Worm (Caenorhabditis elegans): Measurements from ENCODE around the gene C13G5.2.

C13G5.2 gene

ce11 chrIII:8630833-8631232 lies 12.6 kb upstream of the C13G5.2 start, which contains the start of gene dnj-10 (continued):
- TF ChIP-seq madf-8 (GFP tag; conservative IDR thresholded peaks at IDR 0.05) (no peak), efl-1 (GFP tag; optimal IDR thresholded peaks at IDR 0.05) (peak; percentile 24)

DNA sequence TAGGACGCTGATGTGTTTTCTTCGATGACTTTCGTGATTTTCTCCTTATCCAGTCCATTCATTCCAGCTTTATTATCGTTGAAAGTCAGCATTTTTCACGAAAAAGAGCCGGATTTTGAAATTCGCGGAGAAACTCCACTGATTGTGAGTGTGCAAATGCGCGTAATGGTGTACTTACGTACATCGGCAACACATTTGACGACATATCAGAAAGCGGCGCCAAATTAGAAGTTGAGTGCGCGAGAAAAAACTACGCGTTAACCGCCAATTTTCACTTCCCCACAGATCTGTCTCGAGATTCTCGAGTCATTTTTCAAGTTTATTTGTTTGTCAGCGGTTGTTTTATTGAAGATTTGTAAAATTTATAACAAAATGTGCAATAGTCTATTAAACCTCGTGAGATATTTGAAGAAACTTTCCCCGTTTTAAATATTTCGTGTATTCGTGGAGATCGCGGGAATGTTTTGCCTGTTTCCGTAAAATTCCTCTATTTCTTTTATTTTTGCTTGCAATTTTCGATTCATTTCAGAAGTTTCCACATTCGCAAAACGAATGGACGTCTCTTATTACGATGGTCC lies 10.2 kb upstream of the C13G5.2 start, which contains the start of the genes polk-1 and gpr-1:
TSS of gene polk-1 (minus strand) at position 186 of the 578 bp plus-strand sequence.
TSS of gene gpr-1 (plus strand) at position 528 of the 578 bp plus-strand sequence.
- no peak for TF ChIP-seq athp-1 (tag; optimal IDR thresholded peaks at IDR 0.05)
- no peak for TF ChIP-seq attf-5 (GFP tag; optimal IDR thresholded peaks at IDR 0.05)
- no peak for TF ChIP-seq F55B11.4 (tag; optimal IDR thresholded peaks at IDR 0.05; ENCODE audit: borderline replicate concordance, insufficient read depth)
- no peak for TF ChIP-seq ceh-40 (GFP tag; IDR thresholded peaks at IDR 0.05)
- TF ChIP-seq hsf-1 (GFP tag; IDR thresholded peaks at IDR 0.05): peak; percentile 78
- TF ChIP-seq ceh-100 (GFP tag; IDR thresholded peaks at IDR 0.05): no peak
- TF ChIP-seq madf-3 (GFP tag; IDR thresholded peaks at IDR 0.05): peak; percentile 81
- peak; percentile 70 for TF ChIP-seq xnd-1 (tag; optimal IDR thresholded peaks at IDR 0.05)
- TF ChIP-seq lin-35 (GFP tag; optimal IDR thresholded peaks at IDR 0.05): peak in 1 of 3 experiments; percentile 65
- TF ChIP-seq lir-1 (GFP tag; conservative IDR thresholded peaks at IDR 0.05): no peak
- TF ChIP-seq nhr-27 (tag; optimal IDR thresholded peaks at IDR 0.05): no peak
- no peak for TF ChIP-seq B0019.2 (GFP tag; conservative IDR thresholded peaks at IDR 0.05)
- no peak for TF ChIP-seq nfya-1 (tag; optimal IDR thresholded peaks at IDR 0.05; ENCODE audit: borderline replicate concordance, insufficient read depth)
- TF ChIP-seq zfh-2 (GFP tag; conservative IDR thresholded peaks at IDR 0.05): no peak
- TF ChIP-seq rcor-1 (GFP tag; IDR thresholded peaks at IDR 0.05): peak; percentile 16; the same call in 1 of the 2 replicates
- TF ChIP-seq dox-1 (GFP tag; IDR thresholded peaks at IDR 0.05): peak; percentile 74
- TF ChIP-seq nhr-120 (GFP tag; IDR thresholded peaks at IDR 0.05): no peak
- peak; percentile 89 for TF ChIP-seq efl-1 (GFP tag; optimal IDR thresholded peaks at IDR 0.05)
- no peak for TF ChIP-seq ceh-58 (GFP tag; IDR thresholded peaks at IDR 0.05)
- no peak for TF ChIP-seq F22D6.2 (tag; optimal IDR thresholded peaks at IDR 0.05)
- TF ChIP-seq Y79H2A.3 (GFP tag; conservative IDR thresholded peaks at IDR 0.05): peak; percentile 59; the same call in 1 of the 2 replicates
- TF ChIP-seq madf-8 (GFP tag; conservative IDR thresholded peaks at IDR 0.05): peak; percentile 87
- peak; percentile 95 for TF ChIP-seq madf-6 (GFP tag; IDR thresholded peaks at IDR 0.05)
- TF ChIP-seq D2030.7 (GFP tag; IDR thresholded peaks at IDR 0.05): peak; percentile 76
- peak; percentile 57 for TF ChIP-seq mcd-1 (GFP tag; IDR thresholded peaks at IDR 0.05)
- TF ChIP-seq F33H1.4 (GFP tag; IDR thresholded peaks at IDR 0.05): peak; percentile 69
- TF ChIP-seq gei-17 (GFP tag; optimal IDR thresholded peaks at IDR 0.05): no peak
- peak; percentile 53; the same call in 1 of the 2 replicates for TF ChIP-seq attf-3 (GFP tag; conservative IDR thresholded peaks at IDR 0.05)
- TF ChIP-seq ceh-91 (GFP tag; IDR thresholded peaks at IDR 0.05): peak; percentile 74
- TF ChIP-seq lsl-1 (GFP tag; optimal IDR thresholded peaks at IDR 0.05): peak; percentile 61
- TF ChIP-seq tbp1 (GFP tag; optimal IDR thresholded peaks at IDR 0.05): peak; percentile 10
- 0 out of 2 replicates have a peak, but pooled peaks have one; percentile 16 for TF ChIP-seq ekl-4 (GFP tag; IDR thresholded peaks at IDR 0.05)
- peak; percentile 63 for TF ChIP-seq snpc-3.4 (tag; optimal IDR thresholded peaks at IDR 0.05)
- TF ChIP-seq F57C9.4 (tag; optimal IDR thresholded peaks at IDR 0.05): no peak
- TF ChIP-seq unc-130 (GFP tag; optimal IDR thresholded peaks at IDR 0.05): no peak
- no peak for TF ChIP-seq lin-26 (GFP tag; IDR thresholded peaks at IDR 0.05)
- TF ChIP-seq lin-54 (GFP tag; optimal IDR thresholded peaks at IDR 0.05): peak; percentile 59
- no peak for TF ChIP-seq hlh-26 (GFP tag; conservative IDR thresholded peaks at IDR 0.05)
- TF ChIP-seq Y53G8AR.9 (GFP tag; conservative IDR thresholded peaks at IDR 0.05): no peak
- TF ChIP-seq aptf-3 (GFP tag; IDR thresholded peaks at IDR 0.05): no peak
- peak; percentile 60 for TF ChIP-seq dpl-1 (GFP tag; optimal IDR thresholded peaks at IDR 0.05)
- no peak for TF ChIP-seq F10E7.11 (tag; optimal IDR thresholded peaks at IDR 0.05)
- TF ChIP-seq ztf-28 (GFP tag; IDR thresholded peaks at IDR 0.05): no peak
- no peak for TF ChIP-seq unc-62 (GFP tag; optimal IDR thresholded peaks at IDR 0.05)

All from whole organism, young adult.